Fruit fly (Drosophila melanogaster): ENCODE measurements around the gene CG10907.

dm6 chr3L:11751005-11751404 lies 42.3 kb upstream of the CG10907 start, which contains the start of gene Gr68a:
- no peak for TF ChIP-seq lz (GFP tag; optimal IDR thresholded peaks at IDR 0.05)
- no peak for TF ChIP-seq ss (GFP tag; optimal IDR thresholded peaks at IDR 0.05)
